Fruit fly (Drosophila melanogaster) whole organism, embryonic: ENCODE results near the gene CG12594.

Experiments used
- CG11247 ChIP-seq: fragments of 200-800 bp; sonication (Bioruptor generic); IDR thresholded peaks from 2 replicates; pipeline ENCODE4 v1.3.6; 2022; ENCODE audit warnings: missing biosample characterization, missing genetic modification characterization
- CG11696 ChIP-seq: fragments of 200-800 bp; sonication (Bioruptor generic); IDR thresholded peaks from 2 replicates; pipeline ENCODE4 v1.3.6; 2022; ENCODE audit warnings: missing biosample characterization, missing genetic modification characterization
- CG12659 ChIP-seq: fragments of 200-800 bp; sonication (Bioruptor generic); optimal IDR thresholded peaks from 3 replicates; lab custom pipeline; 2017; ENCODE audit warnings: mild to moderate bottlenecking, missing biosample characterization, missing genetic modification reagents, missing genetic modification characterization
- CG13424 ChIP-seq: fragments of 200-800 bp; sonication (Bioruptor generic); optimal IDR thresholded peaks from 2 replicates; lab custom pipeline; 2019; ENCODE audit warnings: missing biosample characterization, mild to moderate bottlenecking, missing genetic modification characterization, moderate library complexity
- CG13775 ChIP-seq: fragments of 200-800 bp; sonication (Bioruptor generic); optimal IDR thresholded peaks from 3 replicates; lab custom pipeline; 2017; ENCODE audit warnings: missing biosample characterization, mild to moderate bottlenecking, missing genetic modification characterization
- CG1529 ChIP-seq: fragments of 200-800 bp; sonication (Bioruptor generic); optimal IDR thresholded peaks from 3 replicates; lab custom pipeline; 2018; ENCODE audit warnings: missing biosample characterization, missing genetic modification characterization
- CG16815 ChIP-seq: fragments of 200-800 bp; sonication (Bioruptor generic); optimal IDR thresholded peaks from 3 replicates; lab custom pipeline; 2017; ENCODE audit warnings: missing biosample characterization, mild to moderate bottlenecking, missing genetic modification characterization
- CG17361 ChIP-seq: fragments of 200-800 bp; sonication (Bioruptor generic); IDR thresholded peaks from 3 replicates; pipeline ENCODE4 v1.3.6; 2022; ENCODE audit warnings: missing biosample characterization, missing genetic modification characterization
- CG17802 ChIP-seq: fragments of 200-800 bp; sonication (Bioruptor generic); optimal IDR thresholded peaks from 2 replicates; lab custom pipeline; 2018; ENCODE audit warnings: missing biosample characterization, mild to moderate bottlenecking, missing genetic modification characterization, moderate library complexity
- CG30020 ChIP-seq: fragments of 200-800 bp; optimal IDR thresholded peaks from 2 replicates; lab custom pipeline; 2019; ENCODE audit warnings: missing biosample characterization, mild to moderate bottlenecking, missing genetic modification characterization, moderate library complexity
- CG32532 ChIP-seq: fragments of 200-800 bp; sonication (Bioruptor generic); IDR thresholded peaks from 2 replicates; pipeline ENCODE4 v1.3.6; 2022; ENCODE audit warnings: missing biosample characterization, missing genetic modification characterization
- CG32772 ChIP-seq: fragments of 200-800 bp; sonication (Bioruptor generic); IDR thresholded peaks from 2 replicates; pipeline ENCODE4 v1.3.6; 2022; ENCODE audit warnings: missing biosample characterization, missing genetic modification characterization
- CG4820 ChIP-seq: fragments of 200-800 bp; sonication (Bioruptor generic); optimal IDR thresholded peaks from 3 replicates; lab custom pipeline; 2016; ENCODE audit warnings: missing biosample characterization, missing genetic modification characterization
- CG6272 ChIP-seq: fragments of 200-800 bp; sonication (Bioruptor generic); IDR thresholded peaks from 2 replicates; pipeline ENCODE4 v1.3.6; 2022; ENCODE audit warnings: missing biosample characterization, missing genetic modification characterization
- CG6765 ChIP-seq: fragments of 200-800 bp; sonication (Bioruptor generic); optimal IDR thresholded peaks from 3 replicates; lab custom pipeline; 2017; ENCODE audit warnings: missing biosample characterization, mild to moderate bottlenecking, missing genetic modification characterization
- CG6791 ChIP-seq: fragments of 200-800 bp; sonication (Bioruptor generic); IDR thresholded peaks from 3 replicates; pipeline ENCODE4 v1.3.6; 2022; ENCODE audit warnings: missing biosample characterization, missing genetic modification characterization; ENCODE audit not compliant: partially characterized antibody
- CG7357 ChIP-seq: fragments of 200-800 bp; sonication (Bioruptor generic); IDR thresholded peaks from 3 replicates; pipeline ENCODE4 v1.3.6; 2022; ENCODE audit warnings: missing biosample characterization, missing genetic modification characterization
- CG8359 ChIP-seq: fragments of 200-800 bp; sonication (Bioruptor generic); optimal IDR thresholded peaks from 2 replicates; lab custom pipeline; 2017; ENCODE audit warnings: missing biosample characterization, mild to moderate bottlenecking, missing genetic modification characterization, borderline replicate concordance
- CG9876 ChIP-seq: fragments of 200-800 bp; sonication (Bioruptor generic); optimal IDR thresholded peaks from 2 replicates; lab custom pipeline; 2016; ENCODE audit warnings: missing biosample characterization, missing genetic modification characterization
- D19A ChIP-seq: fragments of 200-800 bp; optimal IDR thresholded peaks from 3 replicates; lab custom pipeline; 2019; ENCODE audit warnings: missing biosample characterization, mild to moderate bottlenecking, missing genetic modification characterization, moderate library complexity
- Doc3 ChIP-seq: fragments of 200-800 bp; sonication (Bioruptor generic); IDR thresholded peaks from 3 replicates; pipeline ENCODE4 v1.3.6; 2022; ENCODE audit warnings: missing biosample characterization, missing genetic modification characterization; ENCODE audit not compliant: partially characterized antibody
- Fer1 ChIP-seq: fragments of 200-800 bp; sonication (Bioruptor generic); optimal IDR thresholded peaks from 2 replicates; lab custom pipeline; 2017; ENCODE audit warnings: missing biosample characterization, mild to moderate bottlenecking, missing genetic modification characterization
- HLH54F ChIP-seq: fragments of 200-800 bp; sonication (Bioruptor generic); optimal IDR thresholded peaks from 3 replicates; lab custom pipeline; 2016; ENCODE audit warnings: missing biosample characterization, missing genetic modification characterization
- Hr3 ChIP-seq: fragments of 200-800 bp; sonication (Bioruptor generic); optimal IDR thresholded peaks from 3 replicates; lab custom pipeline; 2016; ENCODE audit warnings: missing biosample characterization, missing genetic modification characterization
- Max ChIP-seq: fragments of 200-800 bp; sonication (Bioruptor generic); optimal IDR thresholded peaks from 2 replicates; lab custom pipeline; 2016; ENCODE audit warnings: missing biosample characterization, mild to moderate bottlenecking, missing genetic modification characterization
- Med ChIP-seq: fragments of 200-800 bp; sonication (Bioruptor generic); peaks from one replicate; lab custom pipeline; 2016; ENCODE audit warnings: missing biosample characterization, missing genetic modification characterization, mild to moderate bottlenecking, inconsistent platforms, moderate library complexity
- PHDP ChIP-seq: fragments of 200-800 bp; sonication (Bioruptor generic); optimal IDR thresholded peaks from 3 replicates; lab custom pipeline; 2018; ENCODE audit warnings: missing biosample characterization, mild to moderate bottlenecking, missing genetic modification characterization, moderate library complexity
- Six4 ChIP-seq: fragments of 200-800 bp; sonication (Bioruptor generic); optimal IDR thresholded peaks from 2 replicates; lab custom pipeline; 2016; ENCODE audit warnings: missing biosample characterization, missing genetic modification characterization
- Stat92E ChIP-seq, 3 experiments: fragments of >200 bp in 2 of 3; fragments of 200-800 bp in 1 of 3; sonication (Bioruptor generic) in 1 of 3; optimal IDR thresholded peaks; 2 replicates each; lab custom pipeline; 2017 to 2019; ENCODE audit warnings: missing biosample characterization in 3 of 3, missing genetic modification characterization in 3 of 3, mild to moderate bottlenecking in 1 of 3, moderate library complexity in 1 of 3
- Usf ChIP-seq: fragments of 200-800 bp; sonication (Bioruptor generic); optimal IDR thresholded peaks from 2 replicates; lab custom pipeline; 2017; ENCODE audit warnings: missing genotype, missing biosample characterization, missing genetic modification characterization
- abd-A ChIP-seq: fragments of 200-800 bp; sonication (Bioruptor generic); optimal IDR thresholded peaks from 3 replicates; lab custom pipeline; 2019; ENCODE audit warnings: missing biosample characterization, mild to moderate bottlenecking, missing genetic modification characterization, moderate library complexity
- chn ChIP-seq: fragments of 200-800 bp; sonication (Bioruptor generic); optimal IDR thresholded peaks from 2 replicates; lab custom pipeline; 2016; ENCODE audit warnings: missing biosample characterization, missing genetic modification characterization
- crp ChIP-seq, 2 experiments: fragments of 200-800 bp; sonication (Bioruptor generic); optimal IDR thresholded peaks; 2 replicates in 1 of 2; 3 replicates in 1 of 2; lab custom pipeline; 2017; ENCODE audit warnings: missing biosample characterization in 2 of 2, missing genetic modification characterization in 2 of 2, mild to moderate bottlenecking in 1 of 2, moderate library complexity in 1 of 2
- dati ChIP-seq: fragments of 200-800 bp; sonication (Bioruptor generic); IDR thresholded peaks from 2 replicates; pipeline ENCODE4 v1.3.6; 2022; ENCODE audit warnings: missing biosample characterization, missing genetic modification characterization
- dm ChIP-seq: fragments of 200-800 bp; sonication (Bioruptor generic); optimal IDR thresholded peaks from 3 replicates; lab custom pipeline; 2016; ENCODE audit warnings: missing biosample characterization, missing genetic modification characterization
- ewg ChIP-seq: fragments of 200-800 bp; sonication (Bioruptor generic); optimal IDR thresholded peaks from 3 replicates; lab custom pipeline; 2017; ENCODE audit warnings: mild to moderate bottlenecking, missing biosample characterization, missing genetic modification reagents, missing genetic modification characterization
- fd3F ChIP-seq: fragments of 200-800 bp; sonication (Bioruptor generic); optimal IDR thresholded peaks from 2 replicates; lab custom pipeline; 2018; ENCODE audit warnings: missing biosample characterization, mild to moderate bottlenecking, missing genetic modification characterization, moderate library complexity
- gsb-n ChIP-seq: fragments of 200-800 bp; sonication (Bioruptor generic); optimal IDR thresholded peaks from 3 replicates; lab custom pipeline; 2018; ENCODE audit warnings: missing biosample characterization, mild to moderate bottlenecking, missing genetic modification characterization
- hth ChIP-seq: fragments of >200 bp; optimal IDR thresholded peaks from 2 replicates; lab custom pipeline; 2017; ENCODE audit warnings: inconsistent platforms
- ind ChIP-seq: fragments of 200-800 bp; sonication (Bioruptor generic); optimal IDR thresholded peaks from 3 replicates; lab custom pipeline; 2016; ENCODE audit warnings: missing biosample characterization, missing genetic modification characterization
- kay ChIP-seq: fragments of 200-800 bp; sonication (Bioruptor generic); optimal IDR thresholded peaks from 2 replicates; lab custom pipeline; 2016; ENCODE audit warnings: missing biosample characterization, missing genetic modification characterization
- klu ChIP-seq: fragments of 200-800 bp; sonication (Bioruptor generic); IDR thresholded peaks from 2 replicates; pipeline ENCODE4 v1.3.6; 2022; ENCODE audit warnings: missing biosample characterization, missing genetic modification characterization
- otp ChIP-seq: fragments of 200-800 bp; sonication (Bioruptor generic); IDR thresholded peaks from 3 replicates; pipeline ENCODE4, ENCODE4 v1.3.6; 2022; ENCODE audit warnings: missing biosample characterization, missing genetic modification characterization
- rib ChIP-seq: fragments of 200-800 bp; sonication (Bioruptor generic); IDR thresholded peaks from 2 replicates; pipeline ENCODE4 v1.3.6; 2022; ENCODE audit warnings: missing biosample characterization, missing genetic modification characterization
- sens-2 ChIP-seq: fragments of 200-800 bp; sonication (Bioruptor generic); IDR thresholded peaks from 2 replicates; pipeline ENCODE4 v1.3.6; 2022; ENCODE audit warnings: missing biosample characterization, missing genetic modification characterization
- sisA ChIP-seq: fragments of 200-800 bp; sonication (Bioruptor generic); IDR thresholded peaks from 2 replicates; pipeline ENCODE4 v1.3.6; 2022; ENCODE audit warnings: missing biosample characterization, missing genetic modification characterization
- so ChIP-seq: fragments of 200-800 bp; sonication (Bioruptor generic); IDR thresholded peaks from 3 replicates; pipeline ENCODE4 v1.3.6; 2022; ENCODE audit warnings: missing biosample characterization, missing genetic modification characterization
- sug ChIP-seq: fragments of 200-800 bp; optimal IDR thresholded peaks from 2 replicates; lab custom pipeline; 2019; ENCODE audit warnings: missing biosample characterization, mild to moderate bottlenecking, missing genetic modification characterization, moderate library complexity
- tin ChIP-seq: fragments of 200-800 bp; sonication (Bioruptor generic); optimal IDR thresholded peaks from 3 replicates; lab custom pipeline; 2016; ENCODE audit warnings: missing biosample characterization, missing genetic modification characterization
- tll ChIP-seq, 2 experiments: fragments of 200-800 bp in 1 of 2; fragments of >200 bp in 1 of 2; sonication (Bioruptor generic) in 1 of 2; optimal IDR thresholded peaks; 2 replicates each; lab custom pipeline; 2017 to 2019; ENCODE audit warnings: missing biosample characterization in 2 of 2, missing genetic modification characterization in 2 of 2, mild to moderate bottlenecking in 1 of 2, moderate library complexity in 1 of 2
- vfl ChIP-seq: fragments of 200-800 bp; sonication (Bioruptor generic); optimal IDR thresholded peaks from 2 replicates; lab custom pipeline; 2016; ENCODE audit warnings: missing biosample characterization, missing genetic modification characterization
- vvl ChIP-seq: fragments of 200-800 bp; sonication (Bioruptor generic); IDR thresholded peaks from 2 replicates; pipeline ENCODE4 v1.3.6; 2022; ENCODE audit warnings: missing biosample characterization, missing genetic modification characterization

CG12594 gene

DNA sequence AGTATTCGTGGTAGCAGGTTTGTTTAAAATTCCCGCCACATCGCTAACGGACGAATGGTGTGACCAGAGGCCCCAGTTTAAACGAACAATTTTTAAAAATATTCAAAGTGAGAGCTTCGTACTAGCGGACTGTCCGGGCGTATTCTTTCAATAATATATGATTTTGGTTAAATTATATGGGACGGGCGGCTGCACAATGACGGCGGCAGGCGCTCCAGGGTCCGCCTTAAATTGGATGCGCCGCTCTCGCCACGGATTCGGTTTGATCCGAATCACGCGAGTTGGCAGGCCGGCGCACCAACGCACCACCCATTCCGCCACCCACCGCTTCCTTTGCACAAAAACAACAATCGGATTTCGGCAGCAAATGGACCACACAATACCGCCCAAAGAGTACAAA, 13.8 kb downstream of the CG12594 start, which contains the start of gene CG14721 (continued):
- no peak for TF ChIP-seq tll (GFP tag; optimal IDR thresholded peaks at IDR 0.05; lab: Kevin White, UChicago)
- TF ChIP-seq Max (GFP tag; lab: Kevin White, UChicago): peak; percentile 68
- no peak for TF ChIP-seq CG7357 (GFP tag; lab: Robert Waterston, UW)
- TF ChIP-seq ind: no peak
- TF ChIP-seq CG1529 (GFP tag; lab: Kevin White, UChicago): no peak
- no peak for TF ChIP-seq Fer1
- TF ChIP-seq HLH54F: peak; percentile 3
- no peak for TF ChIP-seq sens-2 (GFP tag; lab: Robert Waterston, UW)
- no peak for TF ChIP-seq vfl (GFP tag; lab: Kevin White, UChicago)
- TF ChIP-seq dati (GFP tag; lab: Robert Waterston, UW): no peak
- TF ChIP-seq CG12659 (GFP tag; lab: Kevin White, UChicago): peak; percentile 41
- peak in 1 of 2 experiments; percentile 52 for TF ChIP-seq crp (GFP tag; optimal IDR thresholded peaks at IDR 0.05; lab: Kevin White, UChicago)
- TF ChIP-seq CG8359: no peak
- TF ChIP-seq CG32772: no peak
- TF ChIP-seq CG6272: peak; percentile 38
- TF ChIP-seq sisA (GFP tag; lab: Robert Waterston, UW): peak; percentile 20; the same call in 1 of the 2 replicates
- peak; percentile 51 for TF ChIP-seq dm (GFP tag; lab: Kevin White, UChicago)
- peak; percentile 92 for TF ChIP-seq chn
- no peak for TF ChIP-seq sug
- no peak for TF ChIP-seq CG6791 (GFP tag; lab: Robert Waterston, UW)
- no peak for TF ChIP-seq kay (GFP tag; lab: Kevin White, UChicago)
- no peak for TF ChIP-seq CG16815 (GFP tag; lab: Kevin White, UChicago)
- TF ChIP-seq CG17361 (GFP tag; lab: Robert Waterston, UW): no peak
- TF ChIP-seq Doc3 (GFP tag; lab: Robert Waterston, UW): no peak; the same call in 2 of the 3 replicates
- no peak for TF ChIP-seq CG11696
- no peak for TF ChIP-seq so (GFP tag; lab: Robert Waterston, UW)
- TF ChIP-seq CG17802 (tag; lab: Kevin White, UChicago): no peak
- peak; percentile 88 for TF ChIP-seq Med (GFP tag; lab: Kevin White, UChicago)
- TF ChIP-seq CG11247 (GFP tag; lab: Robert Waterston, UW): no peak
- TF ChIP-seq PHDP (tag; lab: Kevin White, UChicago): no peak
- no peak for TF ChIP-seq otp (GFP tag; lab: Robert Waterston, UW)
- TF ChIP-seq CG30020 (tag; lab: Kevin White, UChicago): no peak
- TF ChIP-seq gsb-n (tag; lab: Kevin White, UChicago): no peak
- TF ChIP-seq D19A: no peak
- peak; percentile 34 for TF ChIP-seq CG13775
- peak; percentile 62 for TF ChIP-seq ewg
- TF ChIP-seq abd-A: no peak
- no peak for TF ChIP-seq CG6765 (GFP tag; lab: Kevin White, UChicago)
- TF ChIP-seq CG4820 (GFP tag; lab: Kevin White, UChicago): no peak
- peak; percentile 51 for TF ChIP-seq vvl
- no peak for TF ChIP-seq CG9876 (GFP tag; lab: Kevin White, UChicago)
- peak; percentile 10 for TF ChIP-seq tin
- no peak for TF ChIP-seq hth
- no peak for TF ChIP-seq Six4 (GFP tag; lab: Kevin White, UChicago)
- TF ChIP-seq Usf (GFP tag; lab: Kevin White, UChicago): no peak
- no peak for TF ChIP-seq Stat92E (GFP tag; optimal IDR thresholded peaks at IDR 0.05; lab: Kevin White, UChicago)
- no peak for TF ChIP-seq CG13424 (tag; lab: Kevin White, UChicago)
- no peak for TF ChIP-seq klu (GFP tag; lab: Robert Waterston, UW)
- TF ChIP-seq CG32532 (GFP tag; lab: Robert Waterston, UW): peak; percentile 48; the same call in 1 of the 2 replicates
- TF ChIP-seq rib (GFP tag; lab: Robert Waterston, UW): no peak
- no peak for TF ChIP-seq fd3F
- no peak for TF ChIP-seq Hr3 (GFP tag; lab: Kevin White, UChicago)
